Worm (Caenorhabditis elegans) whole organism, L2 larva: Measurements from ENCODE around the gene R09H10.5.

Experiments
- Y55F3AM.14 ChIP-seq: fragments of 200-800 bp; sonication (Bioruptor generic); optimal IDR thresholded peaks from 2 replicates; lab custom pipeline; 2018; ENCODE audit warnings: mild to moderate bottlenecking, missing genetic modification characterization, missing compliant biosample characterization
- ZK546.5 ChIP-seq: sonication (generic microtip); optimal IDR thresholded peaks from 2 replicates; lab custom pipeline; 2017; ENCODE audit warnings: missing biosample characterization, missing genetic modification characterization
- ama-1 ChIP-seq: fragments of 150-350 bp; optimal IDR thresholded peaks from 2 replicates; lab custom pipeline; 2018; ENCODE audit warnings: inconsistent platforms
- fos-1 ChIP-seq: fragments of 150-350 bp; optimal IDR thresholded peaks from 2 replicates; lab custom pipeline; 2014; ENCODE audit warnings: missing biosample characterization, missing genetic modification characterization
- lsy-2 ChIP-seq, 2 experiments: fragments of 150-350 bp in 1 of 2; sonication (generic microtip) in 1 of 2; optimal IDR thresholded peaks; 2 replicates each; lab custom pipeline; 2014 to 2017; ENCODE audit warnings: missing biosample characterization in 2 of 2, missing genetic modification characterization in 2 of 2
- nhr-12 ChIP-seq: fragments of 150-350 bp; optimal IDR thresholded peaks from 2 replicates; lab custom pipeline; 2014; ENCODE audit warnings: missing biosample characterization, missing genetic modification characterization
- skn-1 ChIP-seq: sonication (generic microtip); optimal IDR thresholded peaks from 2 replicates; lab custom pipeline; 2017; ENCODE audit warnings: missing biosample characterization, missing genetic modification characterization
- sma-9 ChIP-seq, 2 experiments: fragments of 150-350 bp in 1 of 2; sonication (generic microtip) in 1 of 2; optimal IDR thresholded peaks; 2 replicates each; lab custom pipeline; 2014 to 2016; ENCODE audit warnings: missing genetic modification characterization in 2 of 2, mild to moderate bottlenecking in 1 of 2, missing biosample characterization in 1 of 2, missing compliant biosample characterization in 1 of 2, missing genetic modification reagents in 1 of 2, moderate library complexity in 1 of 2

- TF ChIP-seq sma-9 (GFP tag; optimal IDR thresholded peaks at IDR 0.05; lab: Kevin White, UChicago): no peak
- TF ChIP-seq sma-9 (tag; optimal IDR thresholded peaks at IDR 0.05; lab: Kevin White, UChicago): no peak
- TF ChIP-seq skn-1: no peak
- TF ChIP-seq Y55F3AM.14 (GFP tag; lab: Kevin White, UChicago): no peak
- TF ChIP-seq fos-1 (tag; lab: Kevin White, UChicago): no peak
- no peak for TF ChIP-seq lsy-2 (tag; optimal IDR thresholded peaks at IDR 0.05; lab: Kevin White, UChicago)
- TF ChIP-seq nhr-12 (tag; lab: Kevin White, UChicago): no peak
- TF ChIP-seq ZK546.5: no peak
- TF ChIP-seq ama-1: no peak
Measured at ce11 chrIV:10599983-10600382, 28.6 kb downstream of the R09H10.5 start, which contains the start of gene R09H10.1.
